Worm (Caenorhabditis elegans) whole organism, L3 larva: ENCODE measurements around the gene C30G12.4.

Source experiments
- ama-1 ChIP-seq: fragments of 150-350 bp; optimal IDR thresholded peaks from 2 replicates; lab custom pipeline; 2018
- elt-1 ChIP-seq: fragments of 150-350 bp; optimal IDR thresholded peaks from 2 replicates; lab custom pipeline; 2014; ENCODE audit warnings: missing biosample characterization, missing genetic modification characterization
- elt-3 ChIP-seq, 3 experiments: fragments of 150-350 bp in 1 of 3; sonication (generic microtip) in 2 of 3; optimal IDR thresholded peaks; 2 replicates in 2 of 3; 4 replicates in 1 of 3; lab custom pipeline; 2014 to 2017; ENCODE audit warnings: missing biosample characterization in 3 of 3, missing genetic modification characterization in 3 of 3
- fos-1 ChIP-seq: fragments of 150-350 bp; optimal IDR thresholded peaks from 2 replicates; lab custom pipeline; 2014; ENCODE audit warnings: missing biosample characterization, missing genetic modification characterization
- lin-39 ChIP-seq: fragments of 150-350 bp; optimal IDR thresholded peaks from 2 replicates; lab custom pipeline; 2018; ENCODE audit warnings: missing biosample characterization, missing genetic modification reagents, missing genetic modification characterization
- nhr-11 ChIP-seq: fragments of 150-350 bp; optimal IDR thresholded peaks from 2 replicates; lab custom pipeline; 2014; ENCODE audit warnings: missing biosample characterization, missing genetic modification characterization
- nhr-237 ChIP-seq: fragments of 150-350 bp; optimal IDR thresholded peaks from 2 replicates; lab custom pipeline; 2014; ENCODE audit warnings: missing biosample characterization, missing genetic modification characterization
- nhr-76 ChIP-seq: fragments of 150-350 bp; sonication (generic microtip); optimal IDR thresholded peaks from 5 replicates; lab custom pipeline; 2014; ENCODE audit warnings: missing biosample characterization, missing genetic modification characterization
- pha-4 ChIP-seq: fragments of 150-350 bp; optimal IDR thresholded peaks from 2 replicates; lab custom pipeline; 2014; ENCODE audit warnings: missing biosample characterization, missing genetic modification reagents, missing genetic modification characterization
- skn-1 ChIP-seq: fragments of 150-350 bp; optimal IDR thresholded peaks from 2 replicates; lab custom pipeline; 2014; ENCODE audit warnings: missing biosample characterization, missing genetic modification characterization
- tbx-2 ChIP-seq: sonication (generic microtip); optimal IDR thresholded peaks from 2 replicates; lab custom pipeline; 2016; ENCODE audit warnings: mild to moderate bottlenecking, missing genetic modification characterization, missing compliant biosample characterization

- no peak for TF ChIP-seq fos-1 (tag; lab: Kevin White, UChicago)
- TF ChIP-seq tbx-2 (tag; lab: Kevin White, UChicago): peak; percentile 44
- TF ChIP-seq nhr-11 (tag; lab: Kevin White, UChicago): no peak
- TF ChIP-seq elt-1 (tag; lab: Kevin White, UChicago): no peak
- TF ChIP-seq pha-4 (tag; lab: Kevin White, UChicago): no peak
- no peak for TF ChIP-seq elt-3 (tag; optimal IDR thresholded peaks at IDR 0.05; lab: Kevin White, UChicago)
- no peak for TF ChIP-seq nhr-76
- TF ChIP-seq nhr-237: no peak
- no peak for TF ChIP-seq skn-1 (tag; lab: Kevin White, UChicago)
- TF ChIP-seq ama-1 (lab: Kevin White, UChicago): peak; percentile 58
- TF ChIP-seq lin-39 (tag; lab: Kevin White, UChicago): no peak
Measured at ce11 chrII:7230684-7231083, 31.3 kb upstream of the C30G12.4 start.
